Worm (Caenorhabditis elegans): ENCODE results near the gene W04D2.4.

The W04D2.4 gene

DNA sequence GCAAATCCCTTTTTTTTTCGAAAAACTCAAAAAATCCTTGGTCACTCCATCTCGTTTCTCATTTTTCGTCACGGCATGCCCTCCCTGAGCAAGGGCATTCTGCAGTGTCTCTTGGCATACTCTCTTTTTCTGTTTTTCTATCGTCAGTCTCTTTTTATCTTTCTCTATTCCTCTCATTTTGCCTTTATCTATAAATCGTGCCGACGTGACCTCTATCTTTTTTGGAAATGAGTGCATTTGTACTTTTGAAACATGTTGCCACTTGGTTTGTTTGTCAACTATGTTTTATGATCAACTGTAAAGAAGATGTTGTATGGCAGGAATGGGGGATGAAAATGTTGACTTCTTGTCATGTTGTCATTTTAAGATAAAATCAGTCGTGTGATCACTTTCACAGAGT, 31.4 kb upstream of the W04D2.4 start:
- TF ChIP-seq W03F9.2 (tag; optimal IDR thresholded peaks at IDR 0.05), result no peak
- TF ChIP-seq dao-5 (tag; optimal IDR thresholded peaks at IDR 0.05), result no peak
- TF ChIP-seq him-1 (tag; optimal IDR thresholded peaks at IDR 0.05), result peak; percentile 31

DNA sequence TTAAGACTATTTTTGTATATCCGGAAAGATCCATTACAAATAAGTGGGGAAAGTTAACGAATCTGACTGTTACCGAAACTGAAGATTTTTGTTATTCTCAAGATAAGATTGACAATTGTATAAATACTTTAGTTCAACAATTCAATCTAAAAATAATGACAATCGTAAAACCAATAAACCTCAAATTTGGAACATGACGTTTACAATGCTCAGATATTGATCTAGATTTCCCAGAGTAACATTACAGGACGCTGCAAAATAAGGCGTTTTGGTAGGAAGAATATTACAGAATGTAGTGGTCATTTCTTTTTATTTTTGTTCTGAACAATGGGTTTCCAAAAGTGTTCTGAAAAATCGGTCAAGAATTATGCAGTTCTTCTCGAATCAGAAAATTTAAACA, 29.2 kb upstream of the W04D2.4 start, which contains the start of gene F45D3.1:
Gene F45D3.1, plus strand, starts transcription at position 301 of the 400 bp plus-strand sequence.
- TF ChIP-seq him-1 (tag; optimal IDR thresholded peaks at IDR 0.05) (no peak), dao-5 (tag; optimal IDR thresholded peaks at IDR 0.05) (no peak), W03F9.2 (tag; optimal IDR thresholded peaks at IDR 0.05) (no peak)

ce11 chrV:12526124-12526523, 28.6 kb upstream of the W04D2.4 start:
- no peak for TF ChIP-seq W03F9.2 (tag; optimal IDR thresholded peaks at IDR 0.05)
- no peak for TF ChIP-seq him-1 (tag; optimal IDR thresholded peaks at IDR 0.05)
- no peak for TF ChIP-seq dao-5 (tag; optimal IDR thresholded peaks at IDR 0.05)

DNA sequence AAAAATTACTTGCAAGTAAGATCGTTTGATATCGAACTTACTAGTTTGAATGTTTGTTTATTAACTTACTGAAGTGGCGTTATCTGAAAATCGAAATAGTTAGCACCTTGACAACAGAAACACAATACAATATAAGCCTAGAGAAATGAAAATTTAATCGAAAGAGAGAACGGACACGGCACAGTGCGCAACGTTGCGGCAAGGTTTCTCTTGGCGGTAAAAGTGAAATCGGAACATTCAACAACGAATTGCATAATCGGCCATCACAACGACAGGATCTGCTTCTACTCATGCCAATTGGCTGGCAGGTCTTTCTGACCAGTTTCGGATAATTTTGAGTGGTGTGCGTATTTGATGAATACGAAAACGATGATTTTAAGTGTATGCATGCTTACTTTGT, 28.0 kb upstream of the W04D2.4 start, which contains the start of gene dyf-4:
Gene dyf-4, minus strand, starts transcription at position 213 of the 400 bp plus-strand sequence.
- TF ChIP-seq W03F9.2 (tag; optimal IDR thresholded peaks at IDR 0.05), result no peak
- TF ChIP-seq dao-5 (tag; optimal IDR thresholded peaks at IDR 0.05), result no peak
- no peak for TF ChIP-seq him-1 (tag; optimal IDR thresholded peaks at IDR 0.05)

ce11 chrV:12523356-12523755, 25.8 kb upstream of the W04D2.4 start:
- TF ChIP-seq W03F9.2 (tag; optimal IDR thresholded peaks at IDR 0.05) (no peak), dao-5 (tag; optimal IDR thresholded peaks at IDR 0.05) (no peak), him-1 (tag; optimal IDR thresholded peaks at IDR 0.05) (no peak)

- TF ChIP-seq dao-5 (tag; optimal IDR thresholded peaks at IDR 0.05) (no peak), W03F9.2 (tag; optimal IDR thresholded peaks at IDR 0.05) (no peak), him-1 (tag; optimal IDR thresholded peaks at IDR 0.05) (no peak)
Measured at ce11 chrV:12518770-12519169, 21.2 kb upstream of the W04D2.4 start.

DNA sequence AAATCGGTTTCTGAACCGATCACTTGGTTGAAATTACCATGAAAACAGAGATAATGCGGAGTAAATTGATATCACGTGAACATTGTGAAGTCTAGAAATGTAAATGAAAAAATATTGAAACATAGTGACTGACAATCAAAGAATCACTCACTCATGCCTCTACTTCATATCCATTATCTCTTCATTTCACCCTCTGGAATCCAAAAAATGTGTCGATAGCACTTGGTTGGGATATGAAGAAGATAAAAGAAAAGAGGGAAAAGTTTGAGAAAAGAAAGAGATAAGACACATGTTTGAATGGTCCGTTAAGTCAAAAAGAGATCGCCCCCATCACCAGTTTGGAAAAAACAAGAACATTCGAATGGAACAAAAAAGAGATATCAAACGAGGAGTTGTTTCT, 20.2 kb upstream of the W04D2.4 start:
- TF ChIP-seq W03F9.2 (tag; optimal IDR thresholded peaks at IDR 0.05) (no peak), him-1 (tag; optimal IDR thresholded peaks at IDR 0.05) (no peak), dao-5 (tag; optimal IDR thresholded peaks at IDR 0.05) (no peak)

DNA sequence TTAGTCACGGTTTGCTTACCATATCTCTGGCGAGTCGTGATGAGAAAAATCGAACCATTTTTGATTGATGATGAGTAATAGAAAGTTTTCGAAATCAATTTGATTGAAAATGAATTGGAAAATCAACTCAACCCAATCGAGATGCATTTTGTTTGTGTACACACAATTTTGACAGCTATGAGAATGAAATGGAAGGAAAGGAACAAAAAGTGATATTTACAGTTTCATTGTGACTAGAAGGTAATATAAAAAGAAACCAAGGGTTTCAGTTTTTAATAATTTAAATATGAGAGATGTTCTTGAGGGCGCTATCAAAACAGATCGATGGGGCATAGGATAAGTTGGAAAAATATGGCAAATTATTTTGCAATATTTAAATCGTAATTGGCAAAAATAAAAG, 19.6 kb upstream of the W04D2.4 start, which contains the start of gene cal-1:
Gene cal-1, minus strand, starts transcription at position 101 of the 400 bp plus-strand sequence.
- no peak for TF ChIP-seq W03F9.2 (tag; optimal IDR thresholded peaks at IDR 0.05)
- no peak for TF ChIP-seq dao-5 (tag; optimal IDR thresholded peaks at IDR 0.05)
- TF ChIP-seq him-1 (tag; optimal IDR thresholded peaks at IDR 0.05), result no peak

DNA sequence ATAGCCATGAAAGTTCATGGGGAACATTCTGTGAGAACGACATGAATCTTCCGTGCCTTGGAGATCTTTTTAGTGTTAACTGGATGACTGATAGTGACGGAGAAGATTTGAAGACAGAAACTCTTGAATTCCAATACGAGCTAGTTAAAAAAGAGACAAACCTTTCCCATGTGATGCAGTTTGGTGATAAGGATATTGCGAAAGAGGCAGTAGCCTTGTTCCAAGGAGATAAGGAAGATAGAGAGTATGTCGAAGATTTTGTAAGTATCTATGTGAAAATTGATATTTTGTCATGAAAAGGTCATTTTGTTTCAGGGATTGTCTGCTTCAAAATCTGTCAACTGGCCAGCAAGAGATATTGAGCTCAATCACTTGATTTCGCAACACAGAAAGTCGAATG, 16.3 kb upstream of the W04D2.4 start:
- TF ChIP-seq dao-5 (tag; optimal IDR thresholded peaks at IDR 0.05), result no peak
- no peak for TF ChIP-seq him-1 (tag; optimal IDR thresholded peaks at IDR 0.05)
- no peak for TF ChIP-seq W03F9.2 (tag; optimal IDR thresholded peaks at IDR 0.05)

ce11 chrV:12512773-12513172, 15.2 kb upstream of the W04D2.4 start, which contains the start of the genes T28H10.2 and lgmn-1:
TSS of gene T28H10.2 (minus strand) at chrV:12512949.
TSS of gene lgmn-1 (plus strand) at chrV:12513056.
- TF ChIP-seq dao-5 (tag; optimal IDR thresholded peaks at IDR 0.05), result no peak
- TF ChIP-seq him-1 (tag; optimal IDR thresholded peaks at IDR 0.05), result no peak
- no peak for TF ChIP-seq W03F9.2 (tag; optimal IDR thresholded peaks at IDR 0.05)

DNA sequence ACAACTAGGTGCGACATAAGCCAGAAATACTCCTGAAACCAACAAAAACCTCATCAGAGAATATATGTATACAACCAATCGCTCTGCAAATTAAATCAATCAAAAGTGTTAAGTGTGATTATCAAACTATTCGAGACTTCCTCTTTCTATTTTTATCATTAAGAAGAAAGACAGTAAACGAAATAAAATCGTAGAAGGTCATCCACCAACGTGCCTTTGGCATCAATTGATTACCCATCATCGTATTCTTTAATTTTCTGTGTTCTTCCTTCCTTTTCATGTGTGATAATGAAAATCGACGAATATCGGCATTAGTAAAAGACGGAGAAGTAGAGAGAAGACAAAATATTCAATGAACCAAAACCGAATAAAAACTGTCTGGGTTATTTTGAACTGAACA, 14.4 kb upstream of the W04D2.4 start:
- TF ChIP-seq him-1 (tag; optimal IDR thresholded peaks at IDR 0.05), result no peak
- no peak for TF ChIP-seq W03F9.2 (tag; optimal IDR thresholded peaks at IDR 0.05)
- TF ChIP-seq dao-5 (tag; optimal IDR thresholded peaks at IDR 0.05), result no peak

DNA sequence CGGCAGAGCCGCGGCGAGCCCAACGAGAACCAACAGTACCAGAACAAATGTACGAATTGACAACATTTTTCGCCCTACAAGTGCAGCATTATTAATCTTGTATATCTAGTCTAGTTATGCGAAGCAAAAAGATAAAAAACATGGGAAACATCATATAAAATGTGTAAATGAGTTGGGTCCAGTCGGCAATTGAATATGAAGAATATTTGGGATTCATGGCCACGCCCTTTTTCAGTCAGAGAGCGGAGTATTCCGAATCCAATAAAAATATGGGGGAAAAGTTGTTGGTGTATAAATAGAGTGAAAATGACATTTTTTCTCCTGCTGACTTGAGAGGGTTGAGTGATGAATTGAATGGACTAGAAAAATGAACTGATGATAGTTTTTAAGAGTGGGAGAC, 8.6 kb upstream of the W04D2.4 start, which contains the start of gene nlp-46:
Gene nlp-46, minus strand, starts transcription at position 101 of the 400 bp plus-strand sequence.
- no peak for TF ChIP-seq dao-5 (tag; optimal IDR thresholded peaks at IDR 0.05)
- TF ChIP-seq W03F9.2 (tag; optimal IDR thresholded peaks at IDR 0.05), result no peak
- TF ChIP-seq him-1 (tag; optimal IDR thresholded peaks at IDR 0.05), result no peak

- TF ChIP-seq dao-5 (tag; optimal IDR thresholded peaks at IDR 0.05), result no peak
- no peak for TF ChIP-seq W03F9.2 (tag; optimal IDR thresholded peaks at IDR 0.05)
- no peak for TF ChIP-seq him-1 (tag; optimal IDR thresholded peaks at IDR 0.05)
Measured at ce11 chrV:12505730-12506129, 8.2 kb upstream of the W04D2.4 start.

- TF ChIP-seq W03F9.2 (tag; optimal IDR thresholded peaks at IDR 0.05) (no peak), dao-5 (tag; optimal IDR thresholded peaks at IDR 0.05) (no peak), him-1 (tag; optimal IDR thresholded peaks at IDR 0.05) (no peak)
Measured at ce11 chrV:12503494-12503893, 5.9 kb upstream of the W04D2.4 start, which contains the start of gene T28H10.1. TSS of gene T28H10.1 (plus strand) at chrV:12503794.

DNA sequence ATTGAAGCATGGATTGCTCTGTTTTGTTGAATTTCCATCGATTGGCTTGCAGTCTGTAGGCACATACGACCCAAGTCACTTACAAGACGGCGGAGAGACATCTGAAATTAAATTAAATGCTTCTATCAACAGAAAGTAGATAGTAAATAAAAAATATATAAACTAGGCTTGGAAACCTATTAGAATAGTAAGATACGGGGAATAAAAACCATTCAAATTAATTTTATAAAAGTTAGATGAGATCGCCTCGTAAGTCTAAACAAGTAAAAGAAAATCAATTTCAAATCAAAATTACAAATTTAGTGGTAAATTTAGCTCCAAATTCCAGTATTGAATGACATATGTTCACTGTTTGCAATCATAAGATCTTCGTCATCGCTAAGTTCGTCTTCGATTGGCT, 3.0 kb downstream of the W04D2.4 start, which contains the start of gene mrps-11:
Gene mrps-11, minus strand, starts transcription at position 101 of the 400 bp plus-strand sequence.
- TF ChIP-seq dao-5 (tag; optimal IDR thresholded peaks at IDR 0.05), result no peak
- no peak for TF ChIP-seq W03F9.2 (tag; optimal IDR thresholded peaks at IDR 0.05)
- no peak for TF ChIP-seq him-1 (tag; optimal IDR thresholded peaks at IDR 0.05)
